Worm (Caenorhabditis elegans) whole organism, L3 larva: Measurements from ENCODE around the gene nhr-28.
A peak's percentile ranks its signal among the peaks of the same experiment; 100 is the strongest.

Source experiments
- R02D3.7 ChIP-seq: fragments of 150-350 bp; optimal IDR thresholded peaks from 2 replicates; lab custom pipeline; 2014; ENCODE audit warnings: missing biosample characterization, missing genetic modification characterization
- ZK546.5 ChIP-seq: sonication (generic microtip); optimal IDR thresholded peaks from 2 replicates; lab custom pipeline; 2017; ENCODE audit warnings: missing biosample characterization, missing genetic modification characterization
- aly-2 ChIP-seq: fragments of 150-350 bp; optimal IDR thresholded peaks from 2 replicates; lab custom pipeline; 2014; ENCODE audit warnings: missing biosample characterization, missing genetic modification characterization
- ceh-16 ChIP-seq: sonication (generic microtip); optimal IDR thresholded peaks from 2 replicates; lab custom pipeline; 2017; ENCODE audit warnings: missing biosample characterization, missing genetic modification characterization
- ceh-28 ChIP-seq: fragments of 150-350 bp; optimal IDR thresholded peaks from 2 replicates; lab custom pipeline; 2014; ENCODE audit warnings: missing biosample characterization, missing genetic modification reagents, missing genetic modification characterization
- ceh-82 ChIP-seq: fragments of 150-350 bp; optimal IDR thresholded peaks from 2 replicates; lab custom pipeline; 2014; ENCODE audit warnings: missing biosample characterization, missing genetic modification characterization
- ceh-9 ChIP-seq: sonication (generic microtip); optimal IDR thresholded peaks from 2 replicates; lab custom pipeline; 2018; ENCODE audit warnings: missing biosample characterization, missing genetic modification characterization
- daf-12 ChIP-seq: fragments of 150-350 bp; optimal IDR thresholded peaks from 2 replicates; lab custom pipeline; 2014; ENCODE audit warnings: missing biosample characterization, missing genetic modification reagents, missing genetic modification characterization
- egl-27 ChIP-seq: sonication (generic microtip); optimal IDR thresholded peaks from 4 replicates; lab custom pipeline; 2017; ENCODE audit warnings: missing biosample characterization, missing genetic modification reagents, missing genetic modification characterization
- egl-5 ChIP-seq: fragments of 150-350 bp; optimal IDR thresholded peaks from 2 replicates; lab custom pipeline; 2017; ENCODE audit warnings: missing biosample characterization, missing genetic modification reagents, missing genetic modification characterization, inconsistent platforms
- elt-1 ChIP-seq: fragments of 150-350 bp; optimal IDR thresholded peaks from 2 replicates; lab custom pipeline; 2014; ENCODE audit warnings: missing biosample characterization, missing genetic modification characterization
- elt-2 ChIP-seq: sonication (generic microtip); optimal IDR thresholded peaks from 2 replicates; lab custom pipeline; 2016; ENCODE audit warnings: missing genetic modification reagents, mild to moderate bottlenecking, missing genetic modification characterization, missing compliant biosample characterization
- elt-3 ChIP-seq, 3 experiments: fragments of 150-350 bp in 1 of 3; sonication (generic microtip) in 2 of 3; optimal IDR thresholded peaks; 2 replicates in 2 of 3; 4 replicates in 1 of 3; lab custom pipeline; 2014 to 2017; ENCODE audit warnings: missing biosample characterization in 3 of 3, missing genetic modification characterization in 3 of 3
- eor-1 ChIP-seq, 2 experiments: fragments of 150-350 bp; optimal IDR thresholded peaks; 2 replicates each; lab custom pipeline; 2014 to 2018; ENCODE audit warnings: missing biosample characterization in 2 of 2, missing genetic modification characterization in 2 of 2
- fkh-10 ChIP-seq: sonication (generic microtip); optimal IDR thresholded peaks from 2 replicates; lab custom pipeline; 2017; ENCODE audit warnings: missing biosample characterization, missing genetic modification reagents, missing genetic modification characterization
- fkh-2 ChIP-seq: fragments of 150-350 bp; optimal IDR thresholded peaks from 2 replicates; lab custom pipeline; 2014; ENCODE audit warnings: missing biosample characterization, missing genetic modification reagents, missing genetic modification characterization
- fos-1 ChIP-seq: fragments of 150-350 bp; optimal IDR thresholded peaks from 2 replicates; lab custom pipeline; 2014; ENCODE audit warnings: missing biosample characterization, missing genetic modification characterization
- hmg-11 ChIP-seq: sonication (generic microtip); optimal IDR thresholded peaks from 2 replicates; lab custom pipeline; 2016; ENCODE audit warnings: missing genetic modification characterization, missing compliant biosample characterization
- lin-15B ChIP-seq: fragments of 150-350 bp; optimal IDR thresholded peaks from 2 replicates; lab custom pipeline; 2014; ENCODE audit warnings: missing biosample characterization, missing genetic modification characterization
- lin-39 ChIP-seq: fragments of 150-350 bp; optimal IDR thresholded peaks from 2 replicates; lab custom pipeline; 2018; ENCODE audit warnings: missing biosample characterization, missing genetic modification reagents, missing genetic modification characterization
- lsy-12 ChIP-seq: sonication (generic microtip); optimal IDR thresholded peaks from 2 replicates; lab custom pipeline; 2016; ENCODE audit warnings: mild to moderate bottlenecking, missing genetic modification characterization, missing compliant biosample characterization
- mdl-1 ChIP-seq: fragments of 150-350 bp; optimal IDR thresholded peaks from 2 replicates; lab custom pipeline; 2014; ENCODE audit warnings: missing biosample characterization, missing genetic modification characterization
- mml-1 ChIP-seq: fragments of 150-350 bp; sonication (generic microtip); optimal IDR thresholded peaks from 3 replicates; lab custom pipeline; 2014; ENCODE audit warnings: missing biosample characterization, missing genetic modification characterization
- nfya-1 ChIP-seq: sonication (generic microtip); optimal IDR thresholded peaks from 2 replicates; lab custom pipeline; 2017; ENCODE audit warnings: missing genetic modification characterization, mild to moderate bottlenecking, missing compliant biosample characterization, antibody characterized with exemption, moderate library complexity; ENCODE audit not compliant: insufficient read depth
- nhr-11 ChIP-seq: fragments of 150-350 bp; optimal IDR thresholded peaks from 2 replicates; lab custom pipeline; 2014; ENCODE audit warnings: missing biosample characterization, missing genetic modification characterization
- nhr-12 ChIP-seq: fragments of 150-350 bp; optimal IDR thresholded peaks from 2 replicates; lab custom pipeline; 2014; ENCODE audit warnings: missing biosample characterization, missing genetic modification characterization
- nhr-23 ChIP-seq: fragments of 150-350 bp; optimal IDR thresholded peaks from 2 replicates; lab custom pipeline; 2014; ENCODE audit warnings: missing biosample characterization, missing genetic modification reagents, missing genetic modification characterization
- nhr-237 ChIP-seq: fragments of 150-350 bp; optimal IDR thresholded peaks from 2 replicates; lab custom pipeline; 2014; ENCODE audit warnings: missing biosample characterization, missing genetic modification characterization
- nhr-28 ChIP-seq: fragments of 150-350 bp; optimal IDR thresholded peaks from 2 replicates; lab custom pipeline; 2014; ENCODE audit warnings: missing biosample characterization, missing genetic modification characterization
- nhr-43 ChIP-seq: sonication (generic microtip); optimal IDR thresholded peaks from 2 replicates; lab custom pipeline; 2016; ENCODE audit warnings: mild to moderate bottlenecking, missing genetic modification characterization, missing compliant biosample characterization; ENCODE audit not compliant: poor library complexity, severe bottlenecking
- nhr-76 ChIP-seq: fragments of 150-350 bp; sonication (generic microtip); optimal IDR thresholded peaks from 5 replicates; lab custom pipeline; 2014; ENCODE audit warnings: missing biosample characterization, missing genetic modification characterization
- nhr-77 ChIP-seq: fragments of 150-350 bp; optimal IDR thresholded peaks from 2 replicates; lab custom pipeline; 2014; ENCODE audit warnings: missing biosample characterization, missing genetic modification characterization
- pha-4 ChIP-seq: fragments of 150-350 bp; optimal IDR thresholded peaks from 2 replicates; lab custom pipeline; 2014; ENCODE audit warnings: missing biosample characterization, missing genetic modification reagents, missing genetic modification characterization
- pqm-1 ChIP-seq: fragments of 150-350 bp; optimal IDR thresholded peaks from 2 replicates; lab custom pipeline; 2017; ENCODE audit warnings: missing biosample characterization, missing genetic modification characterization, inconsistent platforms
- sea-2 ChIP-seq: fragments of 150-350 bp; sonication (generic microtip); optimal IDR thresholded peaks from 4 replicates; lab custom pipeline; 2014; ENCODE audit warnings: missing biosample characterization, missing genetic modification reagents, missing genetic modification characterization
- skn-1 ChIP-seq: fragments of 150-350 bp; optimal IDR thresholded peaks from 2 replicates; lab custom pipeline; 2014; ENCODE audit warnings: missing biosample characterization, missing genetic modification characterization
- snpc-4 ChIP-seq: fragments of 150-350 bp; optimal IDR thresholded peaks from 2 replicates; lab custom pipeline; 2014; ENCODE audit warnings: missing biosample characterization, missing genetic modification characterization
- tbx-2 ChIP-seq: sonication (generic microtip); optimal IDR thresholded peaks from 2 replicates; lab custom pipeline; 2016; ENCODE audit warnings: mild to moderate bottlenecking, missing genetic modification characterization, missing compliant biosample characterization
- unc-39 ChIP-seq: sonication (generic microtip); optimal IDR thresholded peaks from 4 replicates; lab custom pipeline; 2017; ENCODE audit warnings: missing biosample characterization, missing genetic modification characterization
- unc-62 ChIP-seq: fragments of 150-350 bp; sonication (generic microtip); optimal IDR thresholded peaks from 4 replicates; lab custom pipeline; 2014; ENCODE audit warnings: missing biosample characterization, missing genetic modification reagents, missing genetic modification characterization
- zag-1 ChIP-seq: fragments of 150-350 bp; optimal IDR thresholded peaks from 2 replicates; lab custom pipeline; 2014; ENCODE audit warnings: missing biosample characterization, missing genetic modification characterization
- ztf-11 ChIP-seq: fragments of 150-350 bp; optimal IDR thresholded peaks from 2 replicates; lab custom pipeline; 2014; ENCODE audit warnings: missing biosample characterization, missing genetic modification characterization
- ztf-4 ChIP-seq: fragments of 150-350 bp; optimal IDR thresholded peaks from 2 replicates; lab custom pipeline; 2014; ENCODE audit warnings: missing biosample characterization, missing genetic modification characterization

nhr-28 gene

ce11 chrX:16354598-16355211 lies at the start of gene nhr-28:
Gene nhr-28 (plus strand): TSS chrX:16354976.
- TF ChIP-seq fkh-10 (GFP tag; lab: Kevin White, UChicago) (peak; percentile 74), pha-4 (tag; lab: Kevin White, UChicago) (peak; percentile 9), nhr-23 (no peak)

DNA sequence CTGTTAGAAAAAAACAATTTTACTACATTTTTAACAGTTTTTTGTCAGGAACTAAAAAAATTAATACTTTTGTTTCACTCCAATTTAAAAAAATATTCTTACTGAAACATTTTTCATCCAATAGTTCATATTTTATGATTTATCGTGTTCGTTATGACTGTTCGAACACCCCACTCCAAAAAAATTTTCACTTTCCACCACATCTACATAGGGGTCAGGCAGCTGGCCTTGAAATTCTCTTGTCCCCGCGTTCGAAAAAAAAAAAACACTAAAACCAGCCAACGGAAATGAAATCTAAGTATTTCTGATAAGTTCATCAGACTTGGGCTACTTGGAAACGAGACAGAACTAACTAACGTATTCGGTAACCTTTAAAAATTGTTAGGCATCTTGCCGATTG lies 48.6 kb upstream of the nhr-28 start, which contains the start of gene twk-22:
Gene twk-22 (plus strand): TSS at position 301 of the 400 bp plus-strand sequence.
- no peak for TF ChIP-seq zag-1 (tag; lab: Kevin White, UChicago)
- TF ChIP-seq tbx-2 = no peak
- no peak for TF ChIP-seq R02D3.7
- no peak for TF ChIP-seq nhr-77 (tag; lab: Kevin White, UChicago)
- no peak for TF ChIP-seq unc-39 (tag; lab: Kevin White, UChicago)
- no peak for TF ChIP-seq elt-2
- no peak for TF ChIP-seq mdl-1
- no peak for TF ChIP-seq nhr-28 (tag; lab: Kevin White, UChicago)
- TF ChIP-seq nhr-43 = no peak
- TF ChIP-seq elt-3 (tag; optimal IDR thresholded peaks at IDR 0.05; lab: Kevin White, UChicago) = no peak
- no peak for TF ChIP-seq pha-4 (tag; lab: Kevin White, UChicago)
- no peak for TF ChIP-seq ceh-82
- no peak for TF ChIP-seq nhr-23
- TF ChIP-seq nfya-1 = no peak
- no peak for TF ChIP-seq lin-39 (tag; lab: Kevin White, UChicago)
- TF ChIP-seq hmg-11 = no peak
- no peak for TF ChIP-seq lsy-12 (tag; lab: Kevin White, UChicago)
- no peak for TF ChIP-seq ceh-9 (tag; lab: Kevin White, UChicago)
- no peak for TF ChIP-seq ceh-28
- TF ChIP-seq fos-1 (tag; lab: Kevin White, UChicago) = no peak

DNA sequence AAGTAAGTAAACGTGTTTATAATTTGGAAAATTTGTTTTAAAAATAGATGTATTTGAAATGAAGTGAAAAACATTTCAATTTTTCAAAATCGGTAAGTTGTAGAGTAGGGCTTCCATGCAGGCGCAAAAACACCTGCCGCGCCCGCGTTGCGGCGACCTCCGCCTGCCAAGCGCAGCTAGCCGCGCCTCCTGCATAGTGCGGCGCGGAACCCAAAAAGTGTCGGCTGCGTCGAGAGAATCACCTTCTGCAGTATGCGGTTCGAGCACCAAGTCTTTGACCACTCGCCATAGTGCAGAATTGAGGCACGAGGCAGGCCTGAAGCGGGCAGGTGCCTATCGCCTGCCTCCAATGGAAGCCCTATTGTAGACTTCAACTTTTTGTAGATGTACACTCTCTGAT lies 45.1 kb upstream of the nhr-28 start:
- no peak for TF ChIP-seq pqm-1 (tag; lab: Kevin White, UChicago)
- no peak for TF ChIP-seq ztf-11
- peak; percentile 23 for TF ChIP-seq snpc-4 (tag; lab: Kevin White, UChicago)
- no peak for TF ChIP-seq egl-27 (tag; lab: Kevin White, UChicago)
- TF ChIP-seq lsy-12 (tag; lab: Kevin White, UChicago) = no peak
- TF ChIP-seq, all 47 proteins: peak for 1

- no peak for TF ChIP-seq daf-12
- no peak for TF ChIP-seq ceh-28
- TF ChIP-seq eor-1 (tag; optimal IDR thresholded peaks at IDR 0.05; lab: Kevin White, UChicago) = no peak
- no peak for TF ChIP-seq nhr-23
- no peak for TF ChIP-seq egl-5 (tag; lab: Kevin White, UChicago)
- TF ChIP-seq skn-1 (tag; lab: Kevin White, UChicago) = no peak
- no peak for TF ChIP-seq elt-2
- no peak for TF ChIP-seq egl-27 (tag; lab: Kevin White, UChicago)
- TF ChIP-seq unc-62 (GFP tag; lab: Kevin White, UChicago) = no peak
- TF ChIP-seq unc-39 (tag; lab: Kevin White, UChicago) = no peak
- TF ChIP-seq mml-1 = no peak
- TF ChIP-seq ztf-11 = no peak
- no peak for TF ChIP-seq fkh-2 (tag; lab: Kevin White, UChicago)
- no peak for TF ChIP-seq ztf-4 (tag; lab: Kevin White, UChicago)
- TF ChIP-seq snpc-4 (tag; lab: Kevin White, UChicago) = no peak
- no peak for TF ChIP-seq aly-2 (tag; lab: Kevin White, UChicago)
- no peak for TF ChIP-seq nhr-11
These were observed 37.1 kb upstream of the nhr-28 start, which contains the start of gene T01B4.3 for ce11 chrX:16317629-16318028. Gene T01B4.3 (minus strand): TSS chrX:16317729.

ce11 chrX:16318248-16318647 lies 36.5 kb upstream of the nhr-28 start:
- TF ChIP-seq nhr-43 = no peak
- no peak for TF ChIP-seq unc-62 (GFP tag; lab: Kevin White, UChicago)
- TF ChIP-seq nhr-76 (tag; lab: Kevin White, UChicago) = no peak
- TF ChIP-seq elt-3 (tag; optimal IDR thresholded peaks at IDR 0.05; lab: Kevin White, UChicago) = no peak
- no peak for TF ChIP-seq ceh-16
- no peak for TF ChIP-seq nhr-12
- no peak for TF ChIP-seq nhr-237 (tag; lab: Kevin White, UChicago)
- no peak for TF ChIP-seq nhr-11
- no peak for TF ChIP-seq nfya-1
- no peak for TF ChIP-seq lin-15B (tag; lab: Kevin White, UChicago)
- TF ChIP-seq ceh-28 = no peak
- TF ChIP-seq sea-2 (GFP tag; lab: Kevin White, UChicago) = no peak
- no peak for TF ChIP-seq ceh-82
- no peak for TF ChIP-seq ZK546.5 (tag; lab: Kevin White, UChicago)
- no peak for TF ChIP-seq fkh-2 (tag; lab: Kevin White, UChicago)
- no peak for TF ChIP-seq nhr-28 (tag; lab: Kevin White, UChicago)
- TF ChIP-seq unc-39 (tag; lab: Kevin White, UChicago) = no peak
- TF ChIP-seq elt-1 (tag; lab: Kevin White, UChicago) = no peak
